Fruit fly (Drosophila melanogaster) S2 (cell line): Measurements from ENCODE around the gene CG13609.

Experiments
- CG8478 ChIP-seq: fragments of >200 bp; optimal IDR thresholded peaks from 2 replicates; lab custom pipeline; 2018
- CTCF ChIP-seq, 2 experiments: fragments of >200 bp; optimal IDR thresholded peaks; 2 replicates each; lab custom pipeline; 2018

The CG13609 gene

DNA sequence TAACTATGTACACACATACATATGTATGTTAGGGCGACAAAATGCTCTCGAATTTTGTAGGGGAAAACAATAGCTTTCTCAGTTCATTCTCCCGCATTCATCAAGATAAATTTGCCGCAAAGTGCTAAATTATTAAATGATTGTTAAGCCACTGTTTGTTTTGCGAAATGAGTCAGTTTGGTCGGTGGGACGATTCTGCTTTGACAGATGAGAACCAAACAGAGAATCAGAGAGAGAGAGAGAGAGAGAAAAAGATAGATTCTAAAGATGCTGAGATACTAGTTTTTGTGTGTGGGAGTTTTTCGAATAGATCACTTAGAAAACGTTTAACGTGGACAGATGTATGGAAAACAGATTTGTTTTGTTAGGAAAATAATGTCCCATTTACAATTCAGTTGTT is 33.6 kb downstream of the CG13609 start:
- no peak for TF ChIP-seq CTCF (optimal IDR thresholded peaks at IDR 0.05; lab: Kevin White, UChicago)
- no peak for TF ChIP-seq CG8478 (lab: Kevin White, UChicago)

DNA sequence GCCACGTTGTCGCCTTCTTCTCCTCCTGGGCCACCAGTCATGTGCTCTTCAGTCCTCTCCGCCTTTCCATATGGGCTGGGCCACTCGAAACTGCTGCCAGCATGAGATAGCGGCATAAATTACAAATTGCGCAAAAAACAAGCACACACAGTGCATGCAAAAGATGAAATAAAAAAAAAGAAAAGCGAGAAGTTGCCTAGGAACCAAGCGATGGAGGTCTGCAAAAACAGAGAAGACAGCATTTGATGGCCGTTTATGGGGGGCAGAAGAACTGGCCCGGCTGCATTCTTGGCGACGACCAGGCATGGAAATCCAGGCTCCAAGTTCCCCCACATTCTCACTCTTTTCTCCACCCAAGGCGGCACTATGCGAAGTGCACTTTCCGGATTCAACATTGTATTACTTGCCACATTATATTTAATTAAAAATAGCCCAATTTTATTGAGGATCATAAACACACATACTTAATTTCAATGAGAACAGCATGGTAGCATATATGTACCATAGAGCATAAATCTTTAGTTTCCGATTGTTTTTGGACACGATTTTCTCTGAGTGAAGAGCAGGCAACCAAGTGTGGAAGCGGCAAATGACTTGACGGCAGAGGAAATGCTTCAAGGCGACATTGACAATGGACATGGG is 34.7 kb downstream of the CG13609 start:
- no peak for TF ChIP-seq CG8478 (lab: Kevin White, UChicago)
- no peak for TF ChIP-seq CTCF (optimal IDR thresholded peaks at IDR 0.05; lab: Kevin White, UChicago)

DNA sequence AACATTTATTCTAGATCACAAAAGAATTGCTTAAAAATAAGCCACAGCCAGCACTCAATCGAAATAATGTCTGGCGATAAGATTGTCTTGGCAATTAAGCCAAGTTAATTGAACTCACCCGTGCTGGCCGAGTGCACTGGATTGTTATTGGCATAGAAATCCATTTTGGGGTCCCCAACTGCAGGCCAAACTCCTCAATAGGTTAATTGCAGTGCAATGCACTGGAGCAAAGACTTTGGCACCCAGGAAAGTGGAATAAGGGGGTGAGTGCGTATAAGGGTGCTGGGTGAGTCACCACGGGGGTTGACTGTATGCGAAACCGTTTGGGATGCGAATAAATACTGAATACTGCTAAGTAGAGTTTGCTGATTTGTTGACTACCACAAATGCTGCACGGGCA is 36.1 kb downstream of the CG13609 start:
- TF ChIP-seq CG8478 (lab: Kevin White, UChicago) (no peak), CTCF (optimal IDR thresholded peaks at IDR 0.05; lab: Kevin White, UChicago) (no peak)

DNA sequence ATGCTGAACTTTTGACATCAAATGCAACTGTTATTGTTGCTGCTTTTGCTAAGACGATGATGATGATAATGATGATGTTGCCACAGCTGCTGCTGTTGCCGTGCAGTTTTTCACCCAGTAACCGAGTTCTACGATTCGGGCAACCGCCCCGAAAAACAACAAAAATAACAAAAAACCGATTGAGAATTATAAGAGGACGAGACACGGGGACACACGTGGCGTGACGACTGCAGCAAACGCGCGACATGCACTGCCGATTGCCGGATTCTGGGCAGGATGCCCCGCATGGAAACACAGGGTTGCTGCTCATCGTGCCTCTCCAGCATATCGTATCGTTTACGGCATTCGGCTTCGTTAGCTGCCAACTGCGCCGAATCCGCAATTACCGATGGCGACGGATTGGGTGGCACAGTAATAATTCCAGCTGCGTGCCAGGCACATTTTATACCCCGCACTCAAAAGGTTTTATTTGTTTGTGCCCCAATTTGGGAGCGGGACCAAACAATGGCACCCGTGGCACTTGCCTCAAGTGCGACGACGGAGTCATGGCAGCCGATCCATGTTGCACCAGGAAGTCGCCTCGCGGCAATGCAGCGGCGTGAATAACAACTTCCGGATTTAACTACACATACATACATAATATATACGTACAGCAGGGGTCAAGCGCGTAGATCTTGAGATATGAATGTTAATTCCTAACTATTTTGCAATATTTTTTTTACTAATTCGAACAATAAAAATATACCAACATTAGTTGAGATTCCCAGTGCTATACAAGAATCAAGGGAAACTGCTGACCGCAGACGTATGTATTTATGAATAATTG is 37.0 kb downstream of the CG13609 start:
- TF ChIP-seq CTCF (optimal IDR thresholded peaks at IDR 0.05; lab: Kevin White, UChicago): no peak
- TF ChIP-seq CG8478 (lab: Kevin White, UChicago): no peak

DNA sequence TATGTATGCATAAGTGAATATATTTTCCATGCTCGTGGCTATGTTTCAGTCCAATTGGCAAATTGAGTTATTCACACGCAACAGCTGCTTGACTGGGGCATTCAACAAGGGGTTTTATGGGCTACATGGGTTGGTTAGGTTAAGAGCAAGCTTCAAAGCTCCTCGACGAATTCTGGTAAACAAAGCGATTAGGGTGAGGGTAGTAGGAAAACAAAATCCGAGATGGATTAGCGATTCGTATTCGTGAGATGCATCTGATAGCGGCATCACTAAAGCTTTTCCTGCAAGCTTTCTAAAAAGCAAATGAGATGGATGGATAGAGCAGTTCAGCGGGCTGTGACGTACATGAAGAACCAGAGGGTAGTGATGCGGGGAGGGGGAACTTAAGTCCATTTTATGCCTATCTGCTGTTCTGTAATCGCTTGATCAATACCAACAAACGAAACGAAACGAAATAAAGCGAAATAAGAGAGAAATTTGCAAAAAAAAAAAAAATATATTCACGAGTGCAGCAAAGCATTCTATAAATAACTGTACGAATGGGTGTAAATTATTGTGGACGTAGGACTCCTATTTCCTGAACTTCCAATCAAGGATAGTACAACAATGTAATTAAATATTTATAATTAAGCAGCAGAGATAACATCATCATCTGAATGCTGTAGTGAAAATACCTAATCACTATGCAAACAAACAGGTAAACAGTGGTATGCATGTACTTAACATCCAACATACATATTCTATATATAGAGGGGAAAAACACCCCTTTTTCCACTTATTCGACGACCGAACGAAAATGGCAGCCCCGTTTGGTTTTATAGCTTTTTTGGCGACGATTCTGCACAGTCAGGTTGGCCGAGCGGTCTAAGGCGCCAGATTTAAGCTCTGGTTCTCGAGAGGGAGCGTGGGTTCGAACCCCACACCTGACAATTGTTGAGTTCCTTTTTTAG is 37.9 kb downstream of the CG13609 start:
- TF ChIP-seq CG8478 (lab: Kevin White, UChicago): no peak
- no peak for TF ChIP-seq CTCF (optimal IDR thresholded peaks at IDR 0.05; lab: Kevin White, UChicago)

DNA sequence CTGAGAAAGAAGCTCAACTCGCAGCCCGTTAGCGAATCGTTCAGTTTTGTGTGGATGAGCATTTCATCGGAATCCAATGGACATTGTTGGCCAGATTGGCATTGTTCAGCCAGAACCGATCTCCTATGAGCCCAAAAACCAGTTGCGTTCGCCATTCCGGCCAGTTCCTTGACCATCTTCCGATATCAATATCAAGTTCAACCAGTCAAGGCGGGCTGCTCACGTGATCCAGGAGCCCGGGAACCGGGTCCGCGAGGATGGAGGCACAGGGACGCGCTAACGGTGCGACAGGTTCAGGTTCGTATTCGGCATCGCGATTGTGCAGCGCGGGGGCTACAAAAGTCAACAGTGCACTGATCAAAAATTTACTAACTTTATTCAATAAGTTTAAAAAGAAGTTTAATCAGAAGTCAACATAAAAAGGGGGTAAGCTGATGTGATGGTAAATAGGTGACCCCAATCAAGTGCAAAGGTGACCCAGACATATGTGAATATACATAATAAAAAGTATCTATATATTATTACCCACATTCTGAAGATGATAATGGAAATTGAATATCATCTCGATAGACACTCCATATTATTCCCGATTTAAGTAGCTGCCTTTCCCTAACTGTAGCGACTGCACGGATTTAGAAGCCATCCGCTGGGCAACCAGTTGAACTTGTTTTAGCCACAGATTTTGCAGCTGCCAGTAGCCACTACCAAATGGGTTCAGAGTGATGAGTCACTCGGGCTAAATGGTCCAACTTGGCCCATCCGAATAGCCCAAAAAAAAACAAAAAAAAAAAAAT is 40.2 kb downstream of the CG13609 start:
- TF ChIP-seq CTCF (optimal IDR thresholded peaks at IDR 0.05; lab: Kevin White, UChicago): no peak
- no peak for TF ChIP-seq CG8478 (lab: Kevin White, UChicago)

DNA sequence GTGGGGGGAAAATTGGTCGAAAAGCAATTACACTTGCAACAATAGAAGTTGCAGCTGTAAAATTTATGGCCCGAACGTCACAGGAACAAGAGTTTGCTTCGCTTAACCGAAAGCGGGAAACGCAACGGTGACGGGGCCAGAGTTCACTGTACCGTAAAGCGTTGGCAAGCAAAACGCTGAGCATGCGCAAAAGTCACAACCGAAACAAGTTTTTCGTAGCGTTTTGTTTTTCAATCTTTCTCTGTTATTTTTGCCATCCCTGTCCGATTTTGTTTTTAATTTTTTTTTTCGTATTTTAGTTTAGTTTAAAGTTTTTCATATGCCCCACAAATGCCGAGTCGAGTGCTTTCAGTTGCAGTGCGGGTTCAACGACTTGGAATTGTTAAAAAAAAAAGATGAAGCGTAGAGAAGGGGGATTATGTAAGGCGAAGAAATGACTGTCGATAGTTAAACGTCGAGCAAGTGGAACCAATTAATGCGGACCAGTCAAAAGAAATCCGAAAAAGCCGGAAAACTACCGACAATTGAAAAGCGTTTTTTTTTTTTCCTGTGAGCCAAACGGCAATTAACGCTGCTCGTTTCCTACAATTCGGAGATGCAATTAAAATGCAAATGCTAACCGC is 40.9 kb downstream of the CG13609 start:
- TF ChIP-seq CTCF (optimal IDR thresholded peaks at IDR 0.05; lab: Kevin White, UChicago) (no peak), CG8478 (lab: Kevin White, UChicago) (no peak)

DNA sequence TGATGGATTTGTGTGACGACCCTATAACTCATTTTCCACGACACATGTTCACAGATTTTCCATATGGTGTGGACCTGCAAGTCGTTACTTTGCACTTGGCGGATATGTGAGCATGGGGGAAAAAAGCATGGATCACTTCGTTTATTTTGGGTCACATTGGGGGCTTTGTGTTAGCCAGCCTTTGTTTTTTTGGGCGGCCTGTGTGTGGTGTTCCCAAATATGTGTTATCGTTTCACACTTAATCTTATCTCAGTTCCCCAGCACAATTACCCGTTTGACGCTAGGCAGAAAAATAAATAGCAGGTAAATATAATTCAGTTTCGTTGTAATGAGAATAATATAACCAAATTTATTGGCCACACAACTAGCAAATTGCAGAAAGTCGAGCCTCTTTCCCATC is 41.5 kb downstream of the CG13609 start:
- TF ChIP-seq CTCF (optimal IDR thresholded peaks at IDR 0.05; lab: Kevin White, UChicago) (no peak), CG8478 (lab: Kevin White, UChicago) (no peak)

DNA sequence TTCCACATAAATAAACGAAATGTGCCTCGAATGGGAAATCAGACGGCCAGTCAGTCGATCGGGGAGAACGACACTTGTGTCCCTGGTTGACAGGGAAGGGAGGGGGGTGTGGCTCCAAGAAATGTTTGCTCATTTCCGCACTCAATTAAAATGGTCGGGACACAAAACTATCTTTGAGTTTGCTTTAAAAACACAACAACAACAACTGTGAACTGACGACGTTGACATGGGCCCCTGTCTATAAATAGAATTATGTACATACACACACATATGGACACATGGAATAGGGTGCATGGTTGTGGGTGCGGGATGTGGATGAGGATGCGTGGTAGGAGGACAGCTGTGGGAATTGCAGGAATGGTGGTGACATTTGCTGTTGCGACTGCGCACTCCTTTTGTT is 43.2 kb downstream of the CG13609 start:
- TF ChIP-seq CTCF (optimal IDR thresholded peaks at IDR 0.05; lab: Kevin White, UChicago) (no peak), CG8478 (lab: Kevin White, UChicago) (no peak)

DNA sequence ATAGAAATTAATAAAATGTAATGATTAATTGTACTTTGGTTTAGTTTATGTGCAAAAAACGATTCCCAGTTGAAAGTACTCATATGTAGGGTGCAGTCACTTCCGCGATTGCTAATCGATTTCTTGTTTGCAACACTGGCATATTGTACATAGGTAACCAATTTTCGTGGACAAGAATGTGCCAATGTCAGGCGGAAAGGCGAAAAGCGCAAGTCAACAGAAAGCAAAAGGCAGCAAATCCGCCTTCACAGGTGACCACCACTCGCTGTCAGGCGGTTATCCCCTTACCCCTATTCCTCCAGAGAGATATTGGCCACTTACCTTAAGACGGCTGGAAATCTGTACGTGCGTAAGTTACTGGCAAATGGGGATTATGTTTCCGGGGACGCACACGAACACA is 43.8 kb downstream of the CG13609 start:
- no peak for TF ChIP-seq CG8478 (lab: Kevin White, UChicago)
- no peak for TF ChIP-seq CTCF (optimal IDR thresholded peaks at IDR 0.05; lab: Kevin White, UChicago)

DNA sequence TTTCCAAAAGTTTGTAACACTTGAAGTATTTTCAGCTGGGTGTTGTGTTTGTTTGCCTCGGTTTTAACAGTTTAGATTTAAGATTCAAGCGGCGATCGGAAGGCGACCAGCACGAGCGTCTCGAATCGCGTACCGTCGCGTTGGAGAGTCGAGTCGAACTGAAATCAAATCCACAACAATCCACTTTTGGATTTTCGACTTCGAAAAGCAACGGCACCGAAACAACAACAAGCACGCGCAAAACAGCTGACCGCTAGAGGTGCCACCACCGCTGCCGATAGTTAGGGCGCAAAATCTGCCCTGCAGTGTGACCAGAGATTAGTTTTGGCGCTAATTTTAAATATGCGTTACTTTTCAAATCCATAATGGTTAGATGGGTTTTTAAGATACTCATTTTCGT is 44.2 kb downstream of the CG13609 start, which contains the start of gene jar:
TSS of gene jar (minus strand) at position 163 of the 400 bp plus-strand sequence.
- TF ChIP-seq CG8478 (lab: Kevin White, UChicago) (no peak), CTCF (optimal IDR thresholded peaks at IDR 0.05; lab: Kevin White, UChicago) (peak; percentile 53 to 56)

DNA sequence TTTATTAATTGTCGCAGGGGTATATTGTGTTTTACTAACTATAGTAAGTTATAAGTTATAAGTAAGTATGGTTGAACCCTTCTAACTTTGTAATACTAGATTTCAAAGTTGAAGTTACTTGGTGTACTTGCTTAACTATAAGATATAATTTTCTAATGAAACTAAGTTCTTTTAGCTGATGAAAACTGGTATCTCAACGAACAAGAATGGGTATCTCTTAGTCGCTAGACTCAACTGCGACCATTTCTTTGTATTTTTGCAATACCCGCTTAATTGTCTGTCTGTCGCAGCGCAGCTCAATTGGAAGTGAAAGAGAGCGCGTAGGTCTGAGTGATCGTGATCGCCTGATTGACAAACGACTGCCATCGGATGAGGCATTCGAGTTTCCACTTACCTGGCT is 45.4 kb downstream of the CG13609 start:
- TF ChIP-seq CTCF (optimal IDR thresholded peaks at IDR 0.05; lab: Kevin White, UChicago) (no peak), CG8478 (lab: Kevin White, UChicago) (no peak)

DNA sequence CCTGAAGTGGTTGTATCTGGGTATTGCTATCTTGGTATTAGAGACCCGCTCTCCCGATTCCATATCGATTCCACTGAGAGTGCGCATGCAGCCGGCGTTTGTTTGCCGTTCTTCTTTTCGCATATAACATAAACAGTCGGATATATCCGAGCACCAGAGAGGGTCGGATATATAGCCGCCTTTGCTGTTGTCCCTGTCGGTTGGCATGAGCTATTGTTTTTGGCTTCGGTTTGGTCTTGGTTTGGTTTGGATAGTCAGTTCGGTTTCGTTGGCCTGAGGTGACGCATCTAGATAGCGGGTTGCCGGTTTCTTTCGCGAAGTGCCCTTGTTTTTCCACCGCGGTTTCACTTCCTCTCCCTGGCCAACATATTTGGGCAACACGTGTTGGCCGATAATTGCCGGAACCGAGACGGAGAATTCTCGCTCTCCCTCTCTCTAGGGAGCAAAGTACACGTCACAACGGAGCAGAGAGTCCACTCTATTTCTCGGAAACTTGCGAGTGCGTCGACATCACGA is 46.0 kb downstream of the CG13609 start, which contains the start of gene Orct2:
TSS of gene Orct2 (plus strand) at position 255 of the 516 bp plus-strand sequence.
- TF ChIP-seq CTCF (optimal IDR thresholded peaks at IDR 0.05; lab: Kevin White, UChicago) (no peak), CG8478 (lab: Kevin White, UChicago) (no peak)
